Fruit fly (Drosophila melanogaster) whole organism, pupa: ENCODE data around the gene vig2.

ENCODE experiments used
- CG10348 ChIP-seq: fragments of 200-800 bp; sonication (Bioruptor generic); IDR thresholded peaks from 2 replicates; pipeline ENCODE4 v1.3.6; 2022; ENCODE audit warnings: missing biosample characterization, missing genetic modification characterization
- CG12605 ChIP-seq: fragments of 200-800 bp; sonication (Bioruptor generic); IDR thresholded peaks from 2 replicates; pipeline ENCODE4 v1.3.6; 2022; ENCODE audit warnings: missing biosample characterization, missing genetic modification characterization
- CG13204 ChIP-seq: fragments of 200-800 bp; sonication (Bioruptor generic); optimal IDR thresholded peaks from 2 replicates; lab custom pipeline; 2018; ENCODE audit warnings: missing biosample characterization, mild to moderate bottlenecking, missing genetic modification characterization, moderate library complexity
- CG14655 ChIP-seq: fragments of 200-800 bp; sonication (Bioruptor generic); optimal IDR thresholded peaks from 3 replicates; lab custom pipeline; 2017; ENCODE audit warnings: mild to moderate bottlenecking, missing biosample characterization, missing genetic modification reagents, missing genetic modification characterization
- CG15710 ChIP-seq: fragments of 200-800 bp; sonication (Bioruptor generic); optimal IDR thresholded peaks from 2 replicates; lab custom pipeline; 2018; ENCODE audit warnings: missing biosample characterization, mild to moderate bottlenecking, missing genetic modification characterization, moderate library complexity
- CG17806 ChIP-seq: fragments of 200-800 bp; sonication (Bioruptor generic); optimal IDR thresholded peaks from 2 replicates; lab custom pipeline; 2018; ENCODE audit warnings: missing biosample characterization, mild to moderate bottlenecking, missing genetic modification characterization, moderate library complexity
- CG32121 ChIP-seq: fragments of 200-800 bp; sonication (Bioruptor generic); IDR thresholded peaks from 2 replicates; pipeline ENCODE4 v1.3.6; 2022; ENCODE audit warnings: missing biosample characterization, missing genetic modification characterization
- CG34367 ChIP-seq: fragments of 200-800 bp; sonication (Bioruptor generic); optimal IDR thresholded peaks from 2 replicates; lab custom pipeline; 2018; ENCODE audit warnings: missing biosample characterization, mild to moderate bottlenecking, missing genetic modification characterization
- CG4496 ChIP-seq: fragments of 200-800 bp; sonication (Bioruptor generic); IDR thresholded peaks from 3 replicates; pipeline ENCODE4 v1.3.6; 2022; ENCODE audit warnings: missing biosample characterization, missing genetic modification characterization
- CG8159 ChIP-seq: fragments of 200-800 bp; sonication (Bioruptor generic); optimal IDR thresholded peaks from 3 replicates; lab custom pipeline; 2018; ENCODE audit warnings: missing biosample characterization, mild to moderate bottlenecking, missing genetic modification characterization, moderate library complexity
- CG8301 ChIP-seq: fragments of 200-800 bp; sonication (Bioruptor generic); optimal IDR thresholded peaks from 2 replicates; lab custom pipeline; 2018; ENCODE audit warnings: missing biosample characterization, mild to moderate bottlenecking, missing genetic modification characterization
- CG9948 ChIP-seq: fragments of 200-800 bp; sonication (Bioruptor generic); optimal IDR thresholded peaks from 2 replicates; lab custom pipeline; 2018; ENCODE audit warnings: missing biosample characterization, mild to moderate bottlenecking, missing genetic modification characterization, moderate library complexity
- D1 ChIP-seq: fragments of 200-800 bp; sonication (Bioruptor generic); optimal IDR thresholded peaks from 2 replicates; lab custom pipeline; 2018; ENCODE audit warnings: missing biosample characterization, mild to moderate bottlenecking, missing genetic modification characterization, moderate library complexity
- EcR ChIP-seq: fragments of 200-800 bp; sonication (Bioruptor generic); optimal IDR thresholded peaks from 3 replicates; lab custom pipeline; 2019; ENCODE audit warnings: missing biosample characterization, missing genetic modification characterization, mild to moderate bottlenecking, moderate library complexity, missing genetic modification reagents
- Ets98B ChIP-seq: fragments of 200-800 bp; sonication (Bioruptor generic); IDR thresholded peaks from 2 replicates; pipeline ENCODE4 v1.3.6; 2022; ENCODE audit warnings: missing biosample characterization, missing genetic modification characterization
- Pif1A ChIP-seq: fragments of 200-800 bp; sonication (Bioruptor generic); optimal IDR thresholded peaks from 3 replicates; lab custom pipeline; 2016; ENCODE audit warnings: missing biosample characterization, missing genetic modification characterization
- Pif1B ChIP-seq: fragments of 200-800 bp; sonication (Bioruptor generic); optimal IDR thresholded peaks from 3 replicates; lab custom pipeline; 2016; ENCODE audit warnings: missing biosample characterization, missing genetic modification characterization
- Snoo ChIP-seq: fragments of 200-800 bp; sonication (Bioruptor generic); optimal IDR thresholded peaks from 3 replicates; lab custom pipeline; 2017; ENCODE audit warnings: missing biosample characterization, mild to moderate bottlenecking, missing genetic modification characterization, inconsistent platforms
- fd96Ca ChIP-seq: fragments of 200-800 bp; sonication (Bioruptor generic); IDR thresholded peaks from 3 replicates; pipeline ENCODE4 v1.3.6; 2022; ENCODE audit warnings: missing biosample characterization, missing genetic modification characterization
- gl ChIP-seq: fragments of 200-800 bp; sonication (Bioruptor generic); optimal IDR thresholded peaks from 2 replicates; lab custom pipeline; 2018; ENCODE audit warnings: missing biosample characterization, mild to moderate bottlenecking, missing genetic modification characterization
- rn ChIP-seq: fragments of 200-800 bp; sonication (Bioruptor generic); IDR thresholded peaks from 2 replicates; pipeline ENCODE4 v1.3.6; 2022; ENCODE audit warnings: missing biosample characterization, missing genetic modification characterization

vig2 gene

dm6 chr3R:25123262-25123661 lies at the start of gene vig2:
Gene vig2, plus strand, starts transcription at chr3R:25123373.
- peak; percentile 15 for TF ChIP-seq CG15710 (tag; lab: Kevin White, UChicago)
- peak; percentile 14 for TF ChIP-seq CG34367 (tag; lab: Kevin White, UChicago)
- TF ChIP-seq CG4496 = peak; percentile 82; the same call in 2 of the 3 replicates
- TF ChIP-seq Snoo (tag; lab: Kevin White, UChicago) = peak; percentile 52

- TF ChIP-seq D1 (tag; lab: Kevin White, UChicago) (no peak), CG8301 (no peak), CG14655 (no peak), CG12605 (GFP tag; lab: Robert Waterston, UW) (no peak), CG4496 (no peak), Snoo (tag; lab: Kevin White, UChicago) (no peak), CG8159 (peak; percentile 58)
These were observed 48.6 kb upstream of the vig2 start, which contains the start of the genes shams and CG11920 for dm6 chr3R:25074558-25074964. Gene shams, minus strand, starts transcription at chr3R:25074607. Gene CG11920, plus strand, starts transcription at chr3R:25074877.

- no peak for TF ChIP-seq CG34367 (tag; lab: Kevin White, UChicago)
- TF ChIP-seq Pif1A (GFP tag; lab: Kevin White, UChicago) = no peak
- no peak for TF ChIP-seq CG13204
- TF ChIP-seq, all 21 proteins: peak for 0
These were observed 45.8 kb upstream of the vig2 start for dm6 chr3R:25077280-25077820.

dm6 chr3R:25078665-25079064 lies 44.5 kb upstream of the vig2 start:
- no peak for TF ChIP-seq rn
- no peak for TF ChIP-seq Ets98B (GFP tag; lab: Robert Waterston, UW)
- no peak for TF ChIP-seq CG34367 (tag; lab: Kevin White, UChicago)
- TF ChIP-seq CG9948 (tag; lab: Kevin White, UChicago) = no peak
- TF ChIP-seq CG32121 = no peak
- TF ChIP-seq EcR (GFP tag; lab: Kevin White, UChicago) = no peak
- TF ChIP-seq Snoo (tag; lab: Kevin White, UChicago) = no peak
- TF ChIP-seq fd96Ca (GFP tag; lab: Robert Waterston, UW) = no peak
- TF ChIP-seq CG15710 (tag; lab: Kevin White, UChicago) = no peak
- no peak for TF ChIP-seq CG10348 (GFP tag; lab: Robert Waterston, UW)
- no peak for TF ChIP-seq CG8301
- TF ChIP-seq CG14655 = no peak
- no peak for TF ChIP-seq CG13204

dm6 chr3R:25080446-25080845 lies 42.7 kb upstream of the vig2 start:
- TF ChIP-seq Pif1A (GFP tag; lab: Kevin White, UChicago) = no peak
- TF ChIP-seq CG32121 = peak; percentile 46; the same call in 1 of the 2 replicates

- TF ChIP-seq CG13204 = peak; percentile 87
- TF ChIP-seq Pif1A (GFP tag; lab: Kevin White, UChicago) = no peak
- TF ChIP-seq CG4496 = 0 out of 3 replicates have a peak, but pooled peaks have one; percentile 42
- no peak for TF ChIP-seq CG9948 (tag; lab: Kevin White, UChicago)
These were observed 40.8 kb upstream of the vig2 start, which contains the start of gene fd96Ca for dm6 chr3R:25082348-25082747. Gene fd96Ca, plus strand, starts transcription at chr3R:25082684.

dm6 chr3R:25094639-25095038 lies 28.5 kb upstream of the vig2 start, which contains the start of gene fd96Cb:
Gene fd96Cb, plus strand, starts transcription at chr3R:25095012.
- TF ChIP-seq D1 (tag; lab: Kevin White, UChicago) (no peak), Pif1B (GFP tag; lab: Kevin White, UChicago) (no peak), EcR (GFP tag; lab: Kevin White, UChicago) (no peak), Pif1A (GFP tag; lab: Kevin White, UChicago) (no peak), CG17806 (tag; lab: Kevin White, UChicago) (no peak), CG34367 (tag; lab: Kevin White, UChicago) (no peak), CG10348 (GFP tag; lab: Robert Waterston, UW) (no peak), CG32121 (no peak), rn (no peak)

dm6 chr3R:25097486-25097885 lies 25.7 kb upstream of the vig2 start, which contains the start of the genes CG33095 and CG33096:
Gene CG33095, plus strand, starts transcription at chr3R:25097672.
Gene CG33096, plus strand, starts transcription at chr3R:25097672.
- TF ChIP-seq CG10348 (GFP tag; lab: Robert Waterston, UW) = no peak
- peak; percentile 1 for TF ChIP-seq EcR (GFP tag; lab: Kevin White, UChicago)

- TF ChIP-seq CG8301 (no peak), CG4496 (no peak), gl (tag; lab: Kevin White, UChicago) (no peak), CG14655 (no peak), CG10348 (GFP tag; lab: Robert Waterston, UW) (no peak), CG34367 (tag; lab: Kevin White, UChicago) (no peak), CG32121 (no peak), Ets98B (GFP tag; lab: Robert Waterston, UW) (no peak), Pif1A (GFP tag; lab: Kevin White, UChicago) (no peak), rn (no peak), Snoo (tag; lab: Kevin White, UChicago) (no peak), CG13204 (no peak), CG12605 (GFP tag; lab: Robert Waterston, UW) (no peak), CG17806 (tag; lab: Kevin White, UChicago) (no peak)
These were observed 20.9 kb upstream of the vig2 start, which contains the start of gene CG45095 for dm6 chr3R:25102253-25102652. Gene CG45095, plus strand, starts transcription at chr3R:25102553.
